Fruit fly (Drosophila melanogaster) whole organism, pupa: ENCODE data around the gene ihog.

ENCODE experiments used
- CG10348 ChIP-seq: fragments of 200-800 bp; sonication (Bioruptor generic); IDR thresholded peaks from 2 replicates; pipeline ENCODE4 v1.3.6; 2022; ENCODE audit warnings: missing biosample characterization, missing genetic modification characterization
- CG12605 ChIP-seq: fragments of 200-800 bp; sonication (Bioruptor generic); IDR thresholded peaks from 2 replicates; pipeline ENCODE4 v1.3.6; 2022; ENCODE audit warnings: missing biosample characterization, missing genetic modification characterization
- CG13204 ChIP-seq: fragments of 200-800 bp; sonication (Bioruptor generic); optimal IDR thresholded peaks from 2 replicates; lab custom pipeline; 2018; ENCODE audit warnings: missing biosample characterization, mild to moderate bottlenecking, missing genetic modification characterization, moderate library complexity
- CG14655 ChIP-seq: fragments of 200-800 bp; sonication (Bioruptor generic); optimal IDR thresholded peaks from 3 replicates; lab custom pipeline; 2017; ENCODE audit warnings: mild to moderate bottlenecking, missing biosample characterization, missing genetic modification reagents, missing genetic modification characterization
- CG15710 ChIP-seq: fragments of 200-800 bp; sonication (Bioruptor generic); optimal IDR thresholded peaks from 2 replicates; lab custom pipeline; 2018; ENCODE audit warnings: missing biosample characterization, mild to moderate bottlenecking, missing genetic modification characterization, moderate library complexity
- CG17806 ChIP-seq: fragments of 200-800 bp; sonication (Bioruptor generic); optimal IDR thresholded peaks from 2 replicates; lab custom pipeline; 2018; ENCODE audit warnings: missing biosample characterization, mild to moderate bottlenecking, missing genetic modification characterization, moderate library complexity
- CG32121 ChIP-seq: fragments of 200-800 bp; sonication (Bioruptor generic); IDR thresholded peaks from 2 replicates; pipeline ENCODE4 v1.3.6; 2022; ENCODE audit warnings: missing biosample characterization, missing genetic modification characterization
- CG34367 ChIP-seq: fragments of 200-800 bp; sonication (Bioruptor generic); optimal IDR thresholded peaks from 2 replicates; lab custom pipeline; 2018; ENCODE audit warnings: missing biosample characterization, mild to moderate bottlenecking, missing genetic modification characterization
- CG4496 ChIP-seq: fragments of 200-800 bp; sonication (Bioruptor generic); IDR thresholded peaks from 3 replicates; pipeline ENCODE4 v1.3.6; 2022; ENCODE audit warnings: missing biosample characterization, missing genetic modification characterization
- CG8159 ChIP-seq: fragments of 200-800 bp; sonication (Bioruptor generic); optimal IDR thresholded peaks from 3 replicates; lab custom pipeline; 2018; ENCODE audit warnings: missing biosample characterization, mild to moderate bottlenecking, missing genetic modification characterization, moderate library complexity
- CG8301 ChIP-seq: fragments of 200-800 bp; sonication (Bioruptor generic); optimal IDR thresholded peaks from 2 replicates; lab custom pipeline; 2018; ENCODE audit warnings: missing biosample characterization, mild to moderate bottlenecking, missing genetic modification characterization
- CG9948 ChIP-seq: fragments of 200-800 bp; sonication (Bioruptor generic); optimal IDR thresholded peaks from 2 replicates; lab custom pipeline; 2018; ENCODE audit warnings: missing biosample characterization, mild to moderate bottlenecking, missing genetic modification characterization, moderate library complexity
- D1 ChIP-seq: fragments of 200-800 bp; sonication (Bioruptor generic); optimal IDR thresholded peaks from 2 replicates; lab custom pipeline; 2018; ENCODE audit warnings: missing biosample characterization, mild to moderate bottlenecking, missing genetic modification characterization, moderate library complexity
- EcR ChIP-seq: fragments of 200-800 bp; sonication (Bioruptor generic); optimal IDR thresholded peaks from 3 replicates; lab custom pipeline; 2019; ENCODE audit warnings: missing biosample characterization, missing genetic modification characterization, mild to moderate bottlenecking, moderate library complexity, missing genetic modification reagents
- Ets98B ChIP-seq: fragments of 200-800 bp; sonication (Bioruptor generic); IDR thresholded peaks from 2 replicates; pipeline ENCODE4 v1.3.6; 2022; ENCODE audit warnings: missing biosample characterization, missing genetic modification characterization
- Pif1A ChIP-seq: fragments of 200-800 bp; sonication (Bioruptor generic); optimal IDR thresholded peaks from 3 replicates; lab custom pipeline; 2016; ENCODE audit warnings: missing biosample characterization, missing genetic modification characterization
- Pif1B ChIP-seq: fragments of 200-800 bp; sonication (Bioruptor generic); optimal IDR thresholded peaks from 3 replicates; lab custom pipeline; 2016; ENCODE audit warnings: missing biosample characterization, missing genetic modification characterization
- Snoo ChIP-seq: fragments of 200-800 bp; sonication (Bioruptor generic); optimal IDR thresholded peaks from 3 replicates; lab custom pipeline; 2017; ENCODE audit warnings: missing biosample characterization, mild to moderate bottlenecking, missing genetic modification characterization, inconsistent platforms
- fd96Ca ChIP-seq: fragments of 200-800 bp; sonication (Bioruptor generic); IDR thresholded peaks from 3 replicates; pipeline ENCODE4 v1.3.6; 2022; ENCODE audit warnings: missing biosample characterization, missing genetic modification characterization
- gl ChIP-seq: fragments of 200-800 bp; sonication (Bioruptor generic); optimal IDR thresholded peaks from 2 replicates; lab custom pipeline; 2018; ENCODE audit warnings: missing biosample characterization, mild to moderate bottlenecking, missing genetic modification characterization
- rn ChIP-seq: fragments of 200-800 bp; sonication (Bioruptor generic); IDR thresholded peaks from 2 replicates; pipeline ENCODE4 v1.3.6; 2022; ENCODE audit warnings: missing biosample characterization, missing genetic modification characterization

ihog gene

DNA sequence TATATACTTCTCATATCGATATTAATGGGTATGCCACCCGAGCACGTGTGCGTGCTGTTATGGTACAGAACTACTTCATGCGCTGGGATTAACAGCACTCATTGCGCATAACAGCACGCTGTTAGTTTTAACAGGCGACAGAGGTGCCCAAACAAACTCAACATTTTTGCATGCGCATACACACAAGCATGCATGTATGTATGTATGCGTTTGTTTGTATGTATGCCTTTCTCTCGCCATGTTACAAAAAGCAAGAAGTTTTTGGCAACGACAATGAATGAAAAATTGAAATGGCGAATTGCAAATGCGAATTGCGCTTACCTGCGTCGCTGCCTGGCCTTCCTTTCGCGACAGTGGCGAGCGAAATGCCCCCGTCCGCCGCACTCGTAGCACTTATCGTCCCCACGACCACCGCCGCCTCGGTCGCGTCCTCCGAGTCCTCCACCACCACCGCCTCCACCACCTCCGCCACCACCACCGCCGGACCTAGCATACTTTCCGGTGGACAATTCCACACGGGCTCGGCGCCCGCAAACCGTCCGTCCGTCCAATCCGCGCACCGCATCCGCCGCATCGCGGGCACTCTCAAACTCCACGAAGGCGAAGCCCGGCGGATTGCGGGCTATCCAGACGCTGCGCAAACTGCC lies 29.3 kb downstream of the ihog start:
- no peak for TF ChIP-seq CG8159 (tag; lab: Kevin White, UChicago)
- TF ChIP-seq CG15710 (tag; lab: Kevin White, UChicago) = peak; percentile 4

DNA sequence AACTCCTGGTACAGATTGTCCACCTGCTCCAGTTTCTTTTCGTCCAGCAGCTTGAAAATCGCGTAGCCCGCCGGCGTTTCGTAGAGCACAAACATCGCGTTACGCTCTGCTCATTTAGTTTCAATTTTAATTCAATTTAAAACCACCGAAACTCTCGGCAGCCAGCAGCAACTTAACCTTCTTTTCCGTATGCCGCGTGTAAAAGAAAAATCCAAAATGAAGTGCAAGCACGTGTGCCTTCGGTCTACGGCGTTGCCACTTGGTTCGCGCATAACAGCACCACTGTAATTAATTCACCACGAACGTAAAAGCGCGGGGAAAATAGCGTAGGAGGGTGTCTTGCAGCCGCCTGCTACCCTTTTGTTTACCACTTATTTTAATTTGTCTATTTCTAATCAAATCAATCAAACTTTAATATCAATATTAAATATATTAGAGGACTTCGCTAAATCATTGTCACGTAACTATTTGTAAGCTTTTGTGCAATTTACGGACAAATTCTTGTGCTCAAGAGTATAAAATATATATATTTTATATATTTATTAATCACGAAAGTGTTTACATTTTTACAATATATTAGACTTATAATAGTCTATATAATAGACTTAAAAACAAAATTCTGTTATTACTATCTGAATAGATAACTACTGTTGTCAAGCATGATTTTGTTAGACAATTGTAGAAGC lies 29.9 kb downstream of the ihog start, which contains the start of gene nop5:
Gene nop5, minus strand, starts transcription at position 227 of the 686 bp plus-strand sequence.
- TF ChIP-seq D1 (tag; lab: Kevin White, UChicago) (no peak), CG34367 (no peak), CG10348 (no peak), fd96Ca (GFP tag; lab: Robert Waterston, UW) (no peak), gl (no peak), CG4496 (GFP tag; lab: Robert Waterston, UW) (no peak), Pif1B (GFP tag; lab: Kevin White, UChicago) (no peak), EcR (GFP tag; lab: Kevin White, UChicago) (no peak), CG9948 (tag; lab: Kevin White, UChicago) (peak; percentile 63), CG17806 (tag; lab: Kevin White, UChicago) (peak; percentile 44), CG8159 (tag; lab: Kevin White, UChicago) (no peak), CG14655 (no peak), CG13204 (GFP tag; lab: Kevin White, UChicago) (no peak), Pif1A (GFP tag; lab: Kevin White, UChicago) (no peak), Snoo (peak; percentile 50), rn (GFP tag; lab: Robert Waterston, UW) (no peak), CG15710 (tag; lab: Kevin White, UChicago) (peak; percentile 67), CG32121 (no peak), Ets98B (no peak), CG12605 (no peak)

DNA sequence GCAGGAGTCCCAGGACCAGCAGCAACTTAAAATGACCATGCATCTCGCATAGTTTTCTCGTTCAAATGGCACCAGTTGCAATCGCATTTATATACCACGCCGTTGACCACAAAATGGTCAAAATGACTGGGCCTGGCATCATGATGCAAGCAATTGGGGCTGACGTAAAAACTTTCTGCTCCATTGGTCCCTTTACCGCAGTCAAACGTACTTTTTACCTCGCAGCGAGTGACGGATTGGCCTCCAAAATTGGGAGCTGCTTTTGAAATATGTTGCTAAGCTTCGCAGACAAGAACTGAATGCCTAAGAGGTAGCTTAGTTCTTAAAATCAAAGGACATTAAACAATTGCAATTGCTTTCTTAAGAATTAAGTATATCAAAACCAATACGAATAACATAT lies 32.3 kb downstream of the ihog start, which contains the start of gene CG32829:
Gene CG32829, minus strand, starts transcription at position 101 of the 400 bp plus-strand sequence.
- TF ChIP-seq CG13204 (GFP tag; lab: Kevin White, UChicago) (no peak), CG17806 (tag; lab: Kevin White, UChicago) (no peak), gl (no peak), CG4496 (GFP tag; lab: Robert Waterston, UW) (no peak), Ets98B (no peak), CG34367 (no peak), Snoo (no peak), rn (GFP tag; lab: Robert Waterston, UW) (no peak), CG32121 (no peak), fd96Ca (GFP tag; lab: Robert Waterston, UW) (no peak), CG10348 (no peak), CG8159 (tag; lab: Kevin White, UChicago) (no peak), CG8301 (no peak), CG12605 (no peak), Pif1B (GFP tag; lab: Kevin White, UChicago) (no peak), Pif1A (GFP tag; lab: Kevin White, UChicago) (no peak)

DNA sequence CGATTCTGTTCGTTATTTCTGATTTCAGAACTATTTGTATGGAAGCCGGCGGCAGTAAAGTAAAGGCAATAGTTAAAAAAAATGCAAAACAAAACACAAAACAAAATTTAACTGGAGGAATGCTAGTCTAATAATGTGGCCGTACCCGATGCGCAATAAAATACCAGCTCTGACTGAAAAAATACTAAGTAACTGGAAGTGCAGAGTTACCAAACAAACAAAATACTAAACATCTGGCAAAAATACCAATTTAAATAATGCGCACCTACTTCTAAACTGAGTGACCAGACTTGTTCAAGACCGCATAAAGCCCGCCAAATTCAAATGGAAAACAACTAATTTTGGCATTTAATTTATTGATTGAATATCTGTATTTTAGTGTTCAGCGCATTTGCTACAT lies 34.6 kb downstream of the ihog start, which contains the start of gene Wee1:
Gene Wee1, minus strand, starts transcription at position 175 of the 400 bp plus-strand sequence.
- no peak for TF ChIP-seq CG34367
- TF ChIP-seq Ets98B = no peak
- TF ChIP-seq CG9948 (tag; lab: Kevin White, UChicago) = no peak
- no peak for TF ChIP-seq CG17806 (tag; lab: Kevin White, UChicago)
- TF ChIP-seq D1 (tag; lab: Kevin White, UChicago) = no peak
- no peak for TF ChIP-seq CG12605
- TF ChIP-seq CG15710 (tag; lab: Kevin White, UChicago) = no peak
- no peak for TF ChIP-seq EcR (GFP tag; lab: Kevin White, UChicago)
- no peak for TF ChIP-seq CG13204 (GFP tag; lab: Kevin White, UChicago)
- TF ChIP-seq Snoo = no peak
- TF ChIP-seq CG32121 = no peak
- TF ChIP-seq Pif1A (GFP tag; lab: Kevin White, UChicago) = no peak

DNA sequence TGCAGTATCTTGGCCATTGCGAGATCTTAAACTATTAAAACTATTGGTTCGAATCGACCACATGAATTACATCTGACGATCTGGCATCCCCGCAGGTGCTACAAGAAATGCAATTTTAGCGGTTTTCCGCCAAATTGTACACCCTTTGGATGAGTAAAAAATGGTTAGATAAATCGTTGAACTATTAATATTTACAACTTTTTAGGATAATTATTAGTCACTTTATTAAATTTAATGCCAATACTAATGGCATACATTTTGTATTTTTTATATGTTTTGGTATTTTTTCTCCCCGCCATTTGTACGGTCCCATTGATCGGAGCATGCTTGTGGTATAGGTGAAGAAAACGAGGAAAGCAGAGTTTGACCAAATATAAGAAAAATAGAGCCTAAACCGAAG lies 40.8 kb downstream of the ihog start, which contains the start of the genes Polr1F and Rat1:
Gene Polr1F, minus strand, starts transcription at position 84 of the 400 bp plus-strand sequence.
Gene Rat1, plus strand, starts transcription at position 323 of the 400 bp plus-strand sequence.
- TF ChIP-seq gl (no peak), CG8159 (tag; lab: Kevin White, UChicago) (no peak), CG10348 (no peak), CG14655 (no peak), CG4496 (GFP tag; lab: Robert Waterston, UW) (no peak), CG17806 (tag; lab: Kevin White, UChicago) (no peak), CG8301 (no peak), CG13204 (GFP tag; lab: Kevin White, UChicago) (no peak), D1 (tag; lab: Kevin White, UChicago) (no peak), rn (GFP tag; lab: Robert Waterston, UW) (no peak), CG12605 (no peak), EcR (GFP tag; lab: Kevin White, UChicago) (no peak), Pif1B (GFP tag; lab: Kevin White, UChicago) (no peak), Snoo (no peak), CG15710 (tag; lab: Kevin White, UChicago) (no peak), Ets98B (no peak)
- TF ChIP-seq, all 21 proteins: peak for 0
